Fruit fly (Drosophila melanogaster) whole organism, embryonic: ENCODE data around the gene CG13144.

ENCODE experiments used
- Aef1 ChIP-seq: fragments of 200-800 bp; sonication (Bioruptor generic); IDR thresholded peaks from 3 replicates; pipeline ENCODE4 v1.3.6; 2022; ENCODE audit warnings: missing biosample characterization, missing genetic modification characterization
- Antp ChIP-seq: fragments of 200-800 bp; sonication (Bioruptor generic); optimal IDR thresholded peaks from 3 replicates; lab custom pipeline; 2016; ENCODE audit warnings: missing biosample characterization, missing genetic modification characterization
- CG10431 ChIP-seq: fragments of 200-800 bp; sonication (Bioruptor generic); optimal IDR thresholded peaks from 3 replicates; lab custom pipeline; 2018; ENCODE audit warnings: missing biosample characterization, mild to moderate bottlenecking, missing genetic modification characterization
- CG10462 ChIP-seq: fragments of 200-800 bp; sonication (Bioruptor generic); optimal IDR thresholded peaks from 2 replicates; lab custom pipeline; 2016; ENCODE audit warnings: missing biosample characterization, missing genetic modification characterization
- CG14667 ChIP-seq: fragments of 200-800 bp; sonication (Bioruptor generic); IDR thresholded peaks from 2 replicates; pipeline ENCODE4 v1.3.6; 2022; ENCODE audit warnings: missing biosample characterization, missing genetic modification characterization
- CG15073 ChIP-seq: fragments of 200-800 bp; sonication (Bioruptor generic); optimal IDR thresholded peaks from 2 replicates; lab custom pipeline; 2016; ENCODE audit warnings: missing biosample characterization, missing genetic modification characterization
- CG15479 ChIP-seq: fragments of 200-800 bp; sonication (Bioruptor generic); optimal IDR thresholded peaks from 3 replicates; lab custom pipeline; 2019; ENCODE audit warnings: missing biosample characterization, mild to moderate bottlenecking, missing genetic modification characterization, moderate library complexity
- CG16779 ChIP-seq: fragments of 200-800 bp; sonication (Bioruptor generic); IDR thresholded peaks from 2 replicates; pipeline ENCODE4 v1.3.6; 2022; ENCODE audit warnings: missing biosample characterization, missing genetic modification characterization
- CG17328 ChIP-seq: fragments of 200-800 bp; sonication (Bioruptor generic); IDR thresholded peaks from 2 replicates; pipeline ENCODE4 v1.3.6; 2022; ENCODE audit warnings: missing biosample characterization, missing genetic modification characterization
- CG17359 ChIP-seq: fragments of 200-800 bp; sonication (Bioruptor generic); optimal IDR thresholded peaks from 3 replicates; lab custom pipeline; 2018; ENCODE audit warnings: missing biosample characterization, mild to moderate bottlenecking, missing genetic modification characterization, moderate library complexity
- CG17385 ChIP-seq: fragments of 200-800 bp; sonication (Bioruptor generic); optimal IDR thresholded peaks from 3 replicates; lab custom pipeline; 2018; ENCODE audit warnings: missing biosample characterization, mild to moderate bottlenecking, missing genetic modification characterization
- CG17912 ChIP-seq: fragments of 200-800 bp; sonication (Bioruptor generic); optimal IDR thresholded peaks from 2 replicates; lab custom pipeline; 2018; ENCODE audit warnings: missing biosample characterization, mild to moderate bottlenecking, missing genetic modification characterization
- CG1832 ChIP-seq: fragments of 200-800 bp; sonication (Bioruptor generic); optimal IDR thresholded peaks from 2 replicates; lab custom pipeline; 2017; ENCODE audit warnings: missing biosample characterization, mild to moderate bottlenecking, missing genetic modification characterization, inconsistent platforms
- CG18476 ChIP-seq: fragments of 200-800 bp; sonication (Bioruptor generic); optimal IDR thresholded peaks from 2 replicates; lab custom pipeline; 2016; ENCODE audit warnings: missing biosample characterization, mild to moderate bottlenecking, missing genetic modification characterization
- CG2202 ChIP-seq: fragments of 200-800 bp; sonication (Bioruptor generic); optimal IDR thresholded peaks from 2 replicates; lab custom pipeline; 2018; ENCODE audit warnings: missing biosample characterization, mild to moderate bottlenecking, missing genetic modification characterization
- CG43689 ChIP-seq: fragments of 200-800 bp; sonication (Bioruptor generic); IDR thresholded peaks from 2 replicates; pipeline ENCODE4 v1.3.6; 2022; ENCODE audit warnings: missing biosample characterization, missing genetic modification characterization
- CG6654 ChIP-seq: fragments of 200-800 bp; sonication (Bioruptor generic); optimal IDR thresholded peaks from 2 replicates; lab custom pipeline; 2017; ENCODE audit warnings: missing biosample characterization, mild to moderate bottlenecking, missing genetic modification characterization
- CG6813 ChIP-seq: fragments of 200-800 bp; sonication (Bioruptor generic); optimal IDR thresholded peaks from 2 replicates; lab custom pipeline; 2017; ENCODE audit warnings: missing biosample characterization, missing genetic modification characterization, mild to moderate bottlenecking, moderate library complexity, missing genetic modification reagents
- CG7372 ChIP-seq: fragments of 200-800 bp; sonication (Bioruptor generic); IDR thresholded peaks from 2 replicates; pipeline ENCODE4 v1.3.6; 2022; ENCODE audit warnings: missing biosample characterization, missing genetic modification characterization
- CG7556 ChIP-seq: fragments of 200-800 bp; sonication (Bioruptor generic); optimal IDR thresholded peaks from 2 replicates; lab custom pipeline; 2017; ENCODE audit warnings: missing biosample characterization, mild to moderate bottlenecking, missing genetic modification characterization
- CG9797 ChIP-seq: fragments of 200-800 bp; sonication (Bioruptor generic); optimal IDR thresholded peaks from 3 replicates; lab custom pipeline; 2018; ENCODE audit warnings: missing biosample characterization, mild to moderate bottlenecking, missing genetic modification characterization
- CG9932 ChIP-seq: fragments of 200-800 bp; sonication (Bioruptor generic); IDR thresholded peaks from 2 replicates; pipeline ENCODE4 v1.3.6; 2022; ENCODE audit warnings: missing biosample characterization, missing genetic modification characterization
- D19A ChIP-seq: fragments of 200-800 bp; optimal IDR thresholded peaks from 3 replicates; lab custom pipeline; 2019; ENCODE audit warnings: missing biosample characterization, mild to moderate bottlenecking, missing genetic modification characterization, moderate library complexity
- Dfd ChIP-seq, 2 experiments: fragments of >200 bp; optimal IDR thresholded peaks; 2 replicates each; lab custom pipeline; 2017; ENCODE audit warnings: missing biosample characterization in 2 of 2, missing genetic modification characterization in 2 of 2
- Dip3 ChIP-seq: fragments of 200-800 bp; sonication (Bioruptor generic); optimal IDR thresholded peaks from 3 replicates; lab custom pipeline; 2016; ENCODE audit warnings: missing biosample characterization, missing genetic modification characterization
- Doc2 ChIP-seq: fragments of 200-800 bp; sonication (Bioruptor generic); IDR thresholded peaks from 2 replicates; pipeline ENCODE4 v1.3.6; 2022; ENCODE audit warnings: missing biosample characterization, missing genetic modification characterization
- Drgx ChIP-seq: fragments of 200-800 bp; sonication (Bioruptor generic); IDR thresholded peaks from 2 replicates; pipeline ENCODE4 v1.3.6; 2022; ENCODE audit warnings: missing biosample characterization, missing genetic modification characterization
- E2f2 ChIP-seq: fragments of 200-800 bp; sonication (Bioruptor generic); IDR thresholded peaks from 2 replicates; pipeline ENCODE4 v1.3.6; 2022; ENCODE audit warnings: missing biosample characterization, missing genetic modification characterization
- Lpt ChIP-seq: fragments of >200 bp; optimal IDR thresholded peaks from 2 replicates; lab custom pipeline; 2018; ENCODE audit warnings: missing biosample characterization, missing genetic modification characterization
- MBD-R2 ChIP-seq: fragments of 200-800 bp; sonication (Bioruptor generic); IDR thresholded peaks from 2 replicates; pipeline ENCODE4 v1.3.6; 2022; ENCODE audit warnings: missing biosample characterization, missing genetic modification characterization
- Myb ChIP-seq: fragments of 200-800 bp; sonication (Bioruptor generic); optimal IDR thresholded peaks from 2 replicates; lab custom pipeline; 2016; ENCODE audit warnings: missing biosample characterization, missing genetic modification characterization
- Neu2 ChIP-seq: fragments of 200-800 bp; sonication (Bioruptor generic); optimal IDR thresholded peaks from 3 replicates; lab custom pipeline; 2016; ENCODE audit warnings: missing biosample characterization, missing genetic modification characterization, borderline replicate concordance
- Sox100B ChIP-seq: fragments of 200-800 bp; sonication (Bioruptor generic); optimal IDR thresholded peaks from 3 replicates; lab custom pipeline; 2018; ENCODE audit warnings: missing biosample characterization, mild to moderate bottlenecking, missing genetic modification characterization
- ato ChIP-seq: fragments of 200-800 bp; sonication (Bioruptor generic); IDR thresholded peaks from 2 replicates; pipeline ENCODE4 v1.3.6; 2022; ENCODE audit warnings: missing biosample characterization, missing genetic modification characterization; ENCODE audit not compliant: partially characterized antibody
- btn ChIP-seq: fragments of 200-800 bp; sonication (Bioruptor generic); optimal IDR thresholded peaks from 2 replicates; lab custom pipeline; 2016; ENCODE audit warnings: missing biosample characterization, missing genetic modification characterization
- chif ChIP-seq, 2 experiments: fragments of 200-800 bp; sonication (Bioruptor generic); optimal IDR thresholded peaks; 3 replicates each; lab custom pipeline; 2016; ENCODE audit warnings: missing biosample characterization in 2 of 2, missing genetic modification characterization in 2 of 2
- dm ChIP-seq: fragments of 200-800 bp; sonication (Bioruptor generic); optimal IDR thresholded peaks from 3 replicates; lab custom pipeline; 2016; ENCODE audit warnings: missing biosample characterization, missing genetic modification characterization
- esg ChIP-seq: fragments of 200-800 bp; sonication (Bioruptor generic); conservative IDR thresholded peaks from 2 replicates; pipeline ENCODE4 v1.3.6; 2022; ENCODE audit warnings: missing biosample characterization, missing genetic modification characterization
- gem ChIP-seq: fragments of 200-800 bp; sonication (Bioruptor generic); optimal IDR thresholded peaks from 2 replicates; lab custom pipeline; 2019; ENCODE audit warnings: missing biosample characterization, mild to moderate bottlenecking, missing genetic modification characterization, moderate library complexity
- gfzf ChIP-seq: fragments of 200-800 bp; sonication (Bioruptor generic); optimal IDR thresholded peaks from 2 replicates; lab custom pipeline; 2016; ENCODE audit warnings: missing biosample characterization, mild to moderate bottlenecking, missing genetic modification characterization, moderate library complexity
- gro ChIP-seq: fragments of 200-800 bp; sonication (Bioruptor generic); optimal IDR thresholded peaks from 2 replicates; lab custom pipeline; 2016; ENCODE audit warnings: missing biosample characterization, missing genetic modification characterization
- hbn ChIP-seq: fragments of 200-800 bp; sonication (Bioruptor generic); IDR thresholded peaks from 2 replicates; pipeline ENCODE4 v1.3.6; 2022; ENCODE audit warnings: missing biosample characterization, missing genetic modification characterization; ENCODE audit not compliant: partially characterized antibody
- hkb ChIP-seq, 2 experiments: fragments of 200-800 bp in 1 of 2; fragments of >200 bp in 1 of 2; sonication (Bioruptor generic) in 1 of 2; IDR thresholded peaks in 1 of 2; optimal IDR thresholded peaks in 1 of 2; 2 replicates each; pipeline versions ENCODE4 v1.3.6 to Lab custom; 2017 to 2022; ENCODE audit warnings: missing biosample characterization in 1 of 2, missing genetic modification characterization in 1 of 2
- jing ChIP-seq: fragments of 200-800 bp; sonication (Bioruptor generic); optimal IDR thresholded peaks from 2 replicates; lab custom pipeline; 2018; ENCODE audit warnings: missing biosample characterization, mild to moderate bottlenecking, missing genetic modification characterization
- lbe ChIP-seq: fragments of 200-800 bp; sonication (Bioruptor generic); optimal IDR thresholded peaks from 2 replicates; lab custom pipeline; 2016; ENCODE audit warnings: missing biosample characterization, mild to moderate bottlenecking, missing genetic modification characterization
- nmo ChIP-seq: fragments of 200-800 bp; sonication (Bioruptor generic); optimal IDR thresholded peaks from 2 replicates; lab custom pipeline; 2018; ENCODE audit warnings: missing biosample characterization, mild to moderate bottlenecking, missing genetic modification characterization, moderate library complexity
- org-1 ChIP-seq: fragments of 200-800 bp; sonication (Bioruptor generic); optimal IDR thresholded peaks from 2 replicates; lab custom pipeline; 2017; ENCODE audit warnings: missing biosample characterization, missing genetic modification characterization
- slou ChIP-seq: fragments of 200-800 bp; sonication (Bioruptor generic); optimal IDR thresholded peaks from 3 replicates; lab custom pipeline; 2016; ENCODE audit warnings: missing biosample characterization, missing genetic modification characterization
- tio ChIP-seq: fragments of 200-800 bp; sonication (Bioruptor generic); optimal IDR thresholded peaks from 2 replicates; lab custom pipeline; 2017; ENCODE audit warnings: missing biosample characterization, missing genetic modification characterization, inconsistent platforms
- unpg ChIP-seq: fragments of 200-800 bp; sonication (Bioruptor generic); optimal IDR thresholded peaks from 3 replicates; lab custom pipeline; 2018; ENCODE audit warnings: missing biosample characterization, mild to moderate bottlenecking, missing genetic modification characterization, moderate library complexity

Gene CG13144

dm6 chr2L:10516470-10517048 lies 25.3 kb upstream of the CG13144 start (continued):
- TF ChIP-seq Aef1 (0 out of 3 replicates have a peak, but pooled peaks have one; percentile 9), CG17912 (GFP tag; lab: Kevin White, UChicago) (no peak), nmo (GFP tag; lab: Kevin White, UChicago) (peak; percentile 30), gfzf (GFP tag; lab: Kevin White, UChicago) (peak; percentile 27), CG1832 (no peak), CG10462 (GFP tag; lab: Kevin White, UChicago) (peak; percentile 46), hkb (optimal IDR thresholded peaks at IDR 0.05; lab: Kevin White, UChicago) (no peak), hkb (GFP tag; IDR thresholded peaks at IDR 0.05; lab: Robert Waterston, UW) (peak; percentile 46), btn (GFP tag; lab: Kevin White, UChicago) (no peak), esg (no peak), gem (tag; lab: Kevin White, UChicago) (peak; percentile 53), Dfd (GFP tag; optimal IDR thresholded peaks at IDR 0.05; lab: Kevin White, UChicago) (no peak), Drgx (GFP tag; lab: Robert Waterston, UW) (peak; percentile 64), CG16779 (GFP tag; lab: Robert Waterston, UW) (0 out of 2 replicates have a peak, but pooled peaks have one; percentile 18), org-1 (GFP tag; lab: Kevin White, UChicago) (peak; percentile 36), Sox100B (GFP tag; lab: Kevin White, UChicago) (peak; percentile 35), slou (GFP tag; lab: Kevin White, UChicago) (no peak), unpg (GFP tag; lab: Kevin White, UChicago) (peak; percentile 12), CG6813 (GFP tag; lab: Kevin White, UChicago) (peak; percentile 6), CG6654 (GFP tag; lab: Kevin White, UChicago) (no peak), chif (GFP tag; optimal IDR thresholded peaks at IDR 0.05; lab: Kevin White, UChicago) (peak; percentile 35 to 44), CG15073 (no peak), CG43689 (no peak), hbn (GFP tag; lab: Robert Waterston, UW) (no peak), MBD-R2 (GFP tag; lab: Robert Waterston, UW) (peak; percentile 42), Neu2 (GFP tag; lab: Kevin White, UChicago) (no peak), Lpt (GFP tag; lab: Kevin White, UChicago) (no peak), Myb (peak; percentile 96), CG17328 (GFP tag; lab: Robert Waterston, UW) (no peak), CG15479 (peak; percentile 6), CG2202 (tag; lab: Kevin White, UChicago) (no peak), CG14667 (GFP tag; lab: Robert Waterston, UW) (no peak), E2f2 (GFP tag; lab: Robert Waterston, UW) (no peak; the same call in none of the 2 replicates), Antp (GFP tag; lab: Kevin White, UChicago) (peak; percentile 48), CG18476 (GFP tag; lab: Kevin White, UChicago) (peak; percentile 36), CG7372 (GFP tag; lab: Robert Waterston, UW) (no peak), Doc2 (GFP tag; lab: Robert Waterston, UW) (no peak), tio (GFP tag; lab: Kevin White, UChicago) (no peak), dm (GFP tag; lab: Kevin White, UChicago) (peak; percentile 11), CG7556 (GFP tag; lab: Kevin White, UChicago) (peak; percentile 58), CG9797 (peak; percentile 6), gro (GFP tag; lab: Kevin White, UChicago) (peak; percentile 23), CG10431 (GFP tag; lab: Kevin White, UChicago) (no peak), D19A (tag; lab: Kevin White, UChicago) (no peak), CG17385 (GFP tag; lab: Kevin White, UChicago) (peak; percentile 36), CG9932 (GFP tag; lab: Robert Waterston, UW) (peak; percentile 36; the same call in 1 of the 2 replicates), lbe (GFP tag; lab: Kevin White, UChicago) (peak; percentile 9), CG17359 (tag; lab: Kevin White, UChicago) (peak; percentile 36), Dip3 (GFP tag; lab: Kevin White, UChicago) (peak; percentile 22), jing (GFP tag; lab: Kevin White, UChicago) (no peak), ato (GFP tag; lab: Robert Waterston, UW) (no peak)
